Worm (Caenorhabditis elegans) whole organism, mixed stage, embryonic: ENCODE measurements around the gene lin-25.

Experiments used
- nhr-237 ChIP-seq: fragments of 150-350 bp; optimal IDR thresholded peaks from 2 replicates; lab custom pipeline; 2014; ENCODE audit warnings: missing biosample characterization, missing genetic modification characterization
- nhr-76 ChIP-seq: sonication (generic microtip); optimal IDR thresholded peaks from 2 replicates; lab custom pipeline; 2017; ENCODE audit warnings: missing biosample characterization, missing genetic modification characterization
- pha-4 ChIP-seq: fragments of 150-350 bp; optimal IDR thresholded peaks from 2 replicates; lab custom pipeline; 2018; ENCODE audit warnings: missing biosample characterization, missing genetic modification reagents, missing genetic modification characterization
- unc-62 ChIP-seq: fragments of 150-350 bp; optimal IDR thresholded peaks from 2 replicates; lab custom pipeline; 2014; ENCODE audit warnings: missing biosample characterization, missing genetic modification reagents, missing genetic modification characterization

DNA sequence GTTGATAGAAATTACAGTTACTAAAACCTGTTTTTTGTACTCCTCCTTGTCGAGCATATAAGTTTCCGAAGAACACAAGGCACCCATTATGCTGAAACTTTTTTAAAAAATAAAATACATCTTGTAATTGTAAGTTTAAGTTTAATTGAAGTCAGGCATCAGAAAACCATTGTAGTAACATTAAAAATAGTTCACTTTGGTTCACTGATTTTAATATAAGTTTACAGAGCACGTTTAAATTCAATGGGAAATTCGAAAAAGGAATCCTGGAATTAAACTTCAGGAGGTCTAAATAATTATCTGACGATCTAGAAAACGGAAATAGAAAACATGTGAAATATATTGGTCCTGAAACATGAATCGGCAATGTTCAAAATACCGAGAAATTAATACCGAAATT is 9.3 kb upstream of the lin-25 start, which contains the start of gene gpa-8:
- no peak for TF ChIP-seq nhr-76 (tag; lab: Kevin White, UChicago)
- no peak for TF ChIP-seq unc-62
- TF ChIP-seq nhr-237 (tag; lab: Kevin White, UChicago) = no peak
- TF ChIP-seq pha-4 = no peak
